Fruit fly (Drosophila melanogaster) whole organism, embryonic: ENCODE results near the gene CG11267.
A peak's percentile ranks its signal among the peaks of the same experiment; 100 is the strongest.

ENCODE experiments used
- Atf6 ChIP-seq: fragments of 200-800 bp; sonication (Bioruptor generic); IDR thresholded peaks from 2 replicates; pipeline ENCODE4 v1.3.6; 2022; ENCODE audit warnings: missing biosample characterization, missing genetic modification characterization
- Awh ChIP-seq: fragments of 200-800 bp; sonication (Bioruptor generic); IDR thresholded peaks from 2 replicates; pipeline ENCODE4, ENCODE4 v1.3.6; 2022; ENCODE audit warnings: missing biosample characterization, missing genetic modification characterization
- Bdp1 ChIP-seq: fragments of 200-800 bp; sonication (Bioruptor generic); optimal IDR thresholded peaks from 3 replicates; lab custom pipeline; 2016; ENCODE audit warnings: missing biosample characterization, missing genetic modification characterization
- CG10267 ChIP-seq: fragments of 200-800 bp; sonication (Bioruptor generic); optimal IDR thresholded peaks from 2 replicates; lab custom pipeline; 2018; ENCODE audit warnings: missing biosample characterization, mild to moderate bottlenecking, missing genetic modification characterization, moderate library complexity
- CG10321 ChIP-seq: fragments of 200-800 bp; sonication (Bioruptor generic); IDR thresholded peaks from 2 replicates; pipeline ENCODE4 v1.3.6; 2022; ENCODE audit warnings: missing biosample characterization, missing genetic modification characterization
- CG10654 ChIP-seq: fragments of 200-800 bp; sonication (Bioruptor generic); optimal IDR thresholded peaks from 2 replicates; lab custom pipeline; 2016; ENCODE audit warnings: missing biosample characterization, missing genetic modification characterization
- CG13287 ChIP-seq: fragments of 200-800 bp; sonication (Bioruptor generic); IDR thresholded peaks from 2 replicates; pipeline ENCODE4 v1.3.6; 2022; ENCODE audit warnings: missing biosample characterization, missing genetic modification characterization; ENCODE audit not compliant: partially characterized antibody
- CG16813 ChIP-seq: fragments of 200-800 bp; sonication (Bioruptor generic); IDR thresholded peaks from 3 replicates; pipeline ENCODE4 v1.3.6; 2022; ENCODE audit warnings: missing biosample characterization, missing genetic modification characterization; ENCODE audit not compliant: partially characterized antibody
- CG17186 ChIP-seq: fragments of 200-800 bp; sonication (Bioruptor generic); optimal IDR thresholded peaks from 3 replicates; lab custom pipeline; 2017; ENCODE audit warnings: missing biosample characterization, missing genetic modification reagents, missing genetic modification characterization
- CG17612 ChIP-seq: fragments of 200-800 bp; sonication (Bioruptor generic); IDR thresholded peaks from 2 replicates; pipeline ENCODE4 v1.3.6; 2022; ENCODE audit warnings: missing biosample characterization, missing genetic modification characterization
- CG17829 ChIP-seq: fragments of 200-800 bp; optimal IDR thresholded peaks from 2 replicates; lab custom pipeline; 2019; ENCODE audit warnings: missing biosample characterization, mild to moderate bottlenecking, missing genetic modification characterization, moderate library complexity
- CG18262 ChIP-seq: fragments of 200-800 bp; optimal IDR thresholded peaks from 3 replicates; lab custom pipeline; 2019; ENCODE audit warnings: missing biosample characterization, mild to moderate bottlenecking, missing genetic modification characterization, moderate library complexity
- CG2678 ChIP-seq: fragments of 200-800 bp; sonication (Bioruptor generic); optimal IDR thresholded peaks from 3 replicates; lab custom pipeline; 2019; ENCODE audit warnings: missing biosample characterization, mild to moderate bottlenecking, missing genetic modification characterization, moderate library complexity
- CG31441 ChIP-seq: fragments of 200-800 bp; sonication (Bioruptor generic); IDR thresholded peaks from 2 replicates; pipeline ENCODE4 v1.3.6; 2022; ENCODE audit warnings: missing biosample characterization, missing genetic modification characterization
- CG42726 ChIP-seq: fragments of 200-800 bp; sonication (Bioruptor generic); IDR thresholded peaks from 2 replicates; pipeline ENCODE4 v1.3.6; 2022; ENCODE audit warnings: missing biosample characterization, missing genetic modification characterization; ENCODE audit not compliant: partially characterized antibody
- CG6654 ChIP-seq: fragments of 200-800 bp; sonication (Bioruptor generic); optimal IDR thresholded peaks from 2 replicates; lab custom pipeline; 2017; ENCODE audit warnings: missing biosample characterization, mild to moderate bottlenecking, missing genetic modification characterization
- CG7839 ChIP-seq: fragments of 200-800 bp; sonication (Bioruptor generic); optimal IDR thresholded peaks from 3 replicates; lab custom pipeline; 2018; ENCODE audit warnings: missing biosample characterization, mild to moderate bottlenecking, missing genetic modification characterization, moderate library complexity
- CG8944 ChIP-seq: fragments of 200-800 bp; sonication (Bioruptor generic); optimal IDR thresholded peaks from 3 replicates; lab custom pipeline; 2016; ENCODE audit warnings: missing biosample characterization, missing genetic modification characterization
- CG9817 ChIP-seq: fragments of 200-800 bp; sonication (Bioruptor generic); optimal IDR thresholded peaks from 2 replicates; lab custom pipeline; 2018; ENCODE audit warnings: missing biosample characterization, mild to moderate bottlenecking, missing genetic modification characterization, moderate library complexity
- Deaf1 ChIP-seq: fragments of 200-800 bp; optimal IDR thresholded peaks from 3 replicates; lab custom pipeline; 2019; ENCODE audit warnings: missing biosample characterization, mild to moderate bottlenecking, missing genetic modification characterization, moderate library complexity
- Dfd ChIP-seq, 2 experiments: fragments of >200 bp; optimal IDR thresholded peaks; 2 replicates each; lab custom pipeline; 2017; ENCODE audit warnings: missing biosample characterization in 2 of 2, missing genetic modification characterization in 2 of 2
- Dll ChIP-seq: fragments of 200-800 bp; sonication (Bioruptor generic); IDR thresholded peaks from 4 replicates; pipeline ENCODE4 v1.3.6; 2022; ENCODE audit warnings: missing biosample characterization, missing genetic modification characterization; ENCODE audit not compliant: partially characterized antibody
- ERR ChIP-seq: fragments of 200-800 bp; sonication (Bioruptor generic); optimal IDR thresholded peaks from 2 replicates; lab custom pipeline; 2016; ENCODE audit warnings: missing biosample characterization, missing genetic modification characterization
- Elba2 ChIP-seq: fragments of 200-800 bp; sonication (Bioruptor generic); optimal IDR thresholded peaks from 3 replicates; lab custom pipeline; 2016; ENCODE audit warnings: missing biosample characterization, missing genetic modification characterization
- H15 ChIP-seq: fragments of 200-800 bp; sonication (Bioruptor generic); IDR thresholded peaks from 3 replicates; pipeline ENCODE4 v1.3.6; 2022; ENCODE audit warnings: missing biosample characterization, missing genetic modification characterization
- Hmx ChIP-seq: fragments of 200-800 bp; sonication (Bioruptor generic); optimal IDR thresholded peaks from 2 replicates; lab custom pipeline; 2016; ENCODE audit warnings: missing biosample characterization, missing genetic modification characterization
- Med ChIP-seq: fragments of 200-800 bp; sonication (Bioruptor generic); peaks from one replicate; lab custom pipeline; 2016; ENCODE audit warnings: missing biosample characterization, missing genetic modification characterization, mild to moderate bottlenecking, inconsistent platforms, moderate library complexity
- Nf-YA ChIP-seq: fragments of 200-800 bp; sonication (Bioruptor generic); IDR thresholded peaks from 2 replicates; pipeline ENCODE4 v1.3.6; 2022; ENCODE audit warnings: missing biosample characterization, missing genetic modification characterization
- Rfx ChIP-seq: fragments of 200-800 bp; sonication (Bioruptor generic); IDR thresholded peaks from 2 replicates; pipeline ENCODE4 v1.3.6; 2022; ENCODE audit warnings: missing biosample characterization, missing genetic modification characterization
- Sry-β ChIP-seq: fragments of 200-800 bp; sonication (Bioruptor generic); optimal IDR thresholded peaks from 2 replicates; lab custom pipeline; 2018; ENCODE audit warnings: missing biosample characterization, mild to moderate bottlenecking, missing genetic modification characterization, moderate library complexity
- Xrp1 ChIP-seq: fragments of 200-800 bp; sonication (Bioruptor generic); IDR thresholded peaks from 2 replicates; pipeline ENCODE4 v1.3.6; 2022; ENCODE audit warnings: missing biosample characterization, missing genetic modification characterization
- ato ChIP-seq: fragments of 200-800 bp; sonication (Bioruptor generic); IDR thresholded peaks from 2 replicates; pipeline ENCODE4 v1.3.6; 2022; ENCODE audit warnings: missing biosample characterization, missing genetic modification characterization; ENCODE audit not compliant: partially characterized antibody
- chn ChIP-seq: fragments of 200-800 bp; sonication (Bioruptor generic); optimal IDR thresholded peaks from 2 replicates; lab custom pipeline; 2016; ENCODE audit warnings: missing biosample characterization, missing genetic modification characterization
- corto ChIP-seq: fragments of 200-800 bp; sonication (Bioruptor generic); optimal IDR thresholded peaks from 2 replicates; lab custom pipeline; 2016; ENCODE audit warnings: missing biosample characterization, mild to moderate bottlenecking, missing genetic modification characterization, moderate library complexity
- dmrt11E ChIP-seq: fragments of 200-800 bp; sonication (Bioruptor generic); optimal IDR thresholded peaks from 3 replicates; lab custom pipeline; 2018; ENCODE audit warnings: missing biosample characterization, mild to moderate bottlenecking, missing genetic modification characterization, moderate library complexity
- fd3F ChIP-seq: fragments of 200-800 bp; sonication (Bioruptor generic); optimal IDR thresholded peaks from 2 replicates; lab custom pipeline; 2018; ENCODE audit warnings: missing biosample characterization, mild to moderate bottlenecking, missing genetic modification characterization, moderate library complexity
- lola ChIP-seq, 3 experiments: fragments of >200 bp in 2 of 3; fragments of 200-800 bp in 1 of 3; sonication (Bioruptor generic) in 1 of 3; optimal IDR thresholded peaks; 2 replicates each; lab custom pipeline; 2017 to 2019; ENCODE audit warnings: missing biosample characterization in 3 of 3, missing genetic modification characterization in 3 of 3, mild to moderate bottlenecking in 1 of 3, moderate library complexity in 1 of 3
- nerfin-1 ChIP-seq: fragments of 200-800 bp; sonication (Bioruptor generic); optimal IDR thresholded peaks from 3 replicates; lab custom pipeline; 2019; ENCODE audit warnings: missing biosample characterization, mild to moderate bottlenecking, missing genetic modification characterization, moderate library complexity
- peb ChIP-seq: fragments of 200-800 bp; sonication (Bioruptor generic); IDR thresholded peaks from 2 replicates; pipeline ENCODE4 v1.3.6; 2022; ENCODE audit warnings: missing biosample characterization, missing genetic modification characterization
- phol ChIP-seq: fragments of 200-800 bp; sonication (Bioruptor generic); optimal IDR thresholded peaks from 3 replicates; lab custom pipeline; 2018; ENCODE audit warnings: missing biosample characterization, mild to moderate bottlenecking, missing genetic modification characterization, moderate library complexity
- prd ChIP-seq, 3 experiments: fragments of >200 bp in 2 of 3; fragments of 200-800 bp in 1 of 3; sonication (Bioruptor generic) in 1 of 3; optimal IDR thresholded peaks in 2 of 3; IDR thresholded peaks in 1 of 3; 2 replicates in 2 of 3; 3 replicates in 1 of 3; pipeline versions ENCODE4 v1.3.6 to Lab custom; 2017 to 2022; ENCODE audit warnings: missing biosample characterization in 1 of 3, missing genetic modification characterization in 1 of 3
- sd ChIP-seq: fragments of 200-800 bp; sonication (Bioruptor generic); optimal IDR thresholded peaks from 3 replicates; lab custom pipeline; 2018; ENCODE audit warnings: missing biosample characterization, mild to moderate bottlenecking, missing genetic modification characterization, moderate library complexity
- sisA ChIP-seq: fragments of 200-800 bp; sonication (Bioruptor generic); IDR thresholded peaks from 2 replicates; pipeline ENCODE4 v1.3.6; 2022; ENCODE audit warnings: missing biosample characterization, missing genetic modification characterization
- slp2 ChIP-seq: fragments of 200-800 bp; sonication (Bioruptor generic); optimal IDR thresholded peaks from 2 replicates; lab custom pipeline; 2016; ENCODE audit warnings: missing biosample characterization, missing genetic modification characterization
- tio ChIP-seq: fragments of 200-800 bp; sonication (Bioruptor generic); optimal IDR thresholded peaks from 2 replicates; lab custom pipeline; 2017; ENCODE audit warnings: missing biosample characterization, missing genetic modification characterization, inconsistent platforms
- trem ChIP-seq: fragments of 200-800 bp; optimal IDR thresholded peaks from 3 replicates; lab custom pipeline; 2019; ENCODE audit warnings: missing biosample characterization, mild to moderate bottlenecking, missing genetic modification characterization, moderate library complexity
- vfl ChIP-seq: fragments of 200-800 bp; sonication (Bioruptor generic); optimal IDR thresholded peaks from 2 replicates; lab custom pipeline; 2016; ENCODE audit warnings: missing biosample characterization, missing genetic modification characterization
- wdn ChIP-seq: fragments of 200-800 bp; sonication (Bioruptor generic); IDR thresholded peaks from 2 replicates; pipeline ENCODE4 v1.3.6; 2022; ENCODE audit warnings: missing biosample characterization, missing genetic modification characterization
- zf30C ChIP-seq: fragments of 200-800 bp; sonication (Bioruptor generic); optimal IDR thresholded peaks from 3 replicates; lab custom pipeline; 2018; ENCODE audit warnings: missing biosample characterization, mild to moderate bottlenecking, missing genetic modification characterization

Gene CG11267

DNA sequence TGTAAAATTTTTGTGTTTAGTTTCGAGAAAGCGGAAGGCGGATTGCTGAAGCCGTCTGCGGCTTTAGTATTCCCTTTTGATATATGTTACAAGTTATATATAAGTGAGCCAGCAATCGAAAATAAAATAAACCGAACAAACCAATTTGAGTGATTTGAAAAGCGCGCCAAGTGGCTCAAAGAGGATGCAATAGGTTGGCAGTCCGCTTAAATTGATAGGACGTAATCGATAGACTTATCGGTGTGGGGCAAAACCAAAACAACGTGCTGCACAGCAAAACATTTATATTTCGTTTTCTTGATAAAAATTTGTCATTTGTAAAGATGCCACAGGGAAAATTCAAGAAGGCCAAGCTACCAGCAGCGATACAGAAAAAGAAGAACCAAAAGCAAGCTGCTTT is 30.9 kb downstream of the CG11267 start, which contains the start of gene CG11279 (continued):
- TF ChIP-seq Med (GFP tag; lab: Kevin White, UChicago), result peak; percentile 83
- no peak for TF ChIP-seq tio (GFP tag; lab: Kevin White, UChicago)
- no peak for TF ChIP-seq CG7839 (tag; lab: Kevin White, UChicago)
- TF ChIP-seq ato (GFP tag; lab: Robert Waterston, UW), result peak; percentile 75
- TF ChIP-seq Dll, result peak; percentile 79
- peak; percentile 100 for TF ChIP-seq trem
- TF ChIP-seq Deaf1 (tag; lab: Kevin White, UChicago), result no peak
- no peak for TF ChIP-seq vfl (GFP tag; lab: Kevin White, UChicago)
- peak; percentile 12 for TF ChIP-seq CG17186
- peak; percentile 89 for TF ChIP-seq CG13287 (GFP tag; lab: Robert Waterston, UW)
- peak; percentile 33 for TF ChIP-seq CG17829 (tag; lab: Kevin White, UChicago)
- TF ChIP-seq CG17612 (GFP tag; lab: Robert Waterston, UW), result no peak
- TF ChIP-seq Nf-YA (GFP tag; lab: Robert Waterston, UW), result no peak
- TF ChIP-seq CG9817 (tag; lab: Kevin White, UChicago), result no peak
- no peak for TF ChIP-seq CG6654
- TF ChIP-seq CG42726 (GFP tag; lab: Robert Waterston, UW), result peak; percentile 39; the same call in 1 of the 2 replicates
- no peak for TF ChIP-seq Atf6 (GFP tag; lab: Robert Waterston, UW)
- no peak for TF ChIP-seq H15
- no peak for TF ChIP-seq chn
- TF ChIP-seq slp2 (GFP tag; lab: Kevin White, UChicago), result no peak
- TF ChIP-seq sd, result no peak
- TF ChIP-seq CG18262, result peak; percentile 6
- TF ChIP-seq CG10321, result no peak
- no peak for TF ChIP-seq CG8944 (GFP tag; lab: Kevin White, UChicago)
- no peak for TF ChIP-seq sisA (GFP tag; lab: Robert Waterston, UW)
- TF ChIP-seq ERR, result no peak

DNA sequence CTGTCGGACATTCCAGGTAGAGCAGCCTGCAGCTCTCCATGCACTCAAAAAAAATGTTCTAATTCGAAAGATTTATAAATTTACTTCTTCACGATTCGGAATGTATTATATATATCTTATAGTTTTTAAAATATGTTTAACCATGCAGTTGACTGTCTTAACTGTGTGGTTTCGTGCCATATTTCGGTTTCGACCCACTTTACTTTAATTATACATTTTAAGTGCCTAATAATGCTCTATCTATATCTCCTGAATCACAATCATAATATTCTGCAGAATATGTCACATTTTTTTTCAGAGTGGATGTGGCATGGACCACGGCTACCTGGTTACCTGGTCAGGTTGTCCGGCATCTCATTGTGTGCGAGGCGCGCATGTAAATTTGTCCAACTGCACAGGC is 33.8 kb downstream of the CG11267 start:
- no peak for TF ChIP-seq nerfin-1 (tag; lab: Kevin White, UChicago)
- no peak for TF ChIP-seq Rfx (GFP tag; lab: Robert Waterston, UW)
- peak; percentile 40 for TF ChIP-seq CG10267
- no peak for TF ChIP-seq peb (GFP tag; lab: Robert Waterston, UW)
- peak; percentile 84 for TF ChIP-seq zf30C (GFP tag; lab: Kevin White, UChicago)
- no peak for TF ChIP-seq Hmx (GFP tag; lab: Kevin White, UChicago)
- TF ChIP-seq CG17829 (tag; lab: Kevin White, UChicago), result peak; percentile 35
- no peak for TF ChIP-seq Xrp1 (GFP tag; lab: Robert Waterston, UW)
- TF ChIP-seq lola (GFP tag; optimal IDR thresholded peaks at IDR 0.05; lab: Kevin White, UChicago), result peak in 1 of 3 experiments; percentile 54
- peak; percentile 15 for TF ChIP-seq phol
- TF ChIP-seq Dfd (GFP tag; optimal IDR thresholded peaks at IDR 0.05; lab: Kevin White, UChicago), result no peak
- TF ChIP-seq Awh, result 0 out of 2 replicates have a peak, but pooled peaks have one; percentile 9
- TF ChIP-seq prd (optimal IDR thresholded peaks at IDR 0.05; lab: Kevin White, UChicago), result no peak
- TF ChIP-seq prd (GFP tag; IDR thresholded peaks at IDR 0.05; lab: Robert Waterston, UW), result peak; percentile 4; the same call in 1 of the 3 replicates
- TF ChIP-seq dmrt11E (tag; lab: Kevin White, UChicago), result peak; percentile 67
- TF ChIP-seq CG31441 (GFP tag; lab: Robert Waterston, UW), result peak; percentile 42
- TF ChIP-seq Elba2 (GFP tag; lab: Kevin White, UChicago), result peak; percentile 30
- no peak for TF ChIP-seq ERR
- no peak for TF ChIP-seq Sry-β
- no peak for TF ChIP-seq Deaf1 (tag; lab: Kevin White, UChicago)
- TF ChIP-seq Bdp1, result no peak
- TF ChIP-seq fd3F, result no peak
- no peak for TF ChIP-seq CG2678 (tag; lab: Kevin White, UChicago)
- TF ChIP-seq CG16813 (GFP tag; lab: Robert Waterston, UW), result no peak
- TF ChIP-seq wdn (GFP tag; lab: Robert Waterston, UW), result no peak
- no peak for TF ChIP-seq chn
- no peak for TF ChIP-seq Dll
- peak; percentile 49 for TF ChIP-seq CG18262
- peak; percentile 11 for TF ChIP-seq corto (GFP tag; lab: Kevin White, UChicago)
- no peak for TF ChIP-seq CG10654 (GFP tag; lab: Kevin White, UChicago)
